Fruit fly (Drosophila melanogaster): ENCODE results near the gene Rbcn-3A.

Rbcn-3A gene

DNA sequence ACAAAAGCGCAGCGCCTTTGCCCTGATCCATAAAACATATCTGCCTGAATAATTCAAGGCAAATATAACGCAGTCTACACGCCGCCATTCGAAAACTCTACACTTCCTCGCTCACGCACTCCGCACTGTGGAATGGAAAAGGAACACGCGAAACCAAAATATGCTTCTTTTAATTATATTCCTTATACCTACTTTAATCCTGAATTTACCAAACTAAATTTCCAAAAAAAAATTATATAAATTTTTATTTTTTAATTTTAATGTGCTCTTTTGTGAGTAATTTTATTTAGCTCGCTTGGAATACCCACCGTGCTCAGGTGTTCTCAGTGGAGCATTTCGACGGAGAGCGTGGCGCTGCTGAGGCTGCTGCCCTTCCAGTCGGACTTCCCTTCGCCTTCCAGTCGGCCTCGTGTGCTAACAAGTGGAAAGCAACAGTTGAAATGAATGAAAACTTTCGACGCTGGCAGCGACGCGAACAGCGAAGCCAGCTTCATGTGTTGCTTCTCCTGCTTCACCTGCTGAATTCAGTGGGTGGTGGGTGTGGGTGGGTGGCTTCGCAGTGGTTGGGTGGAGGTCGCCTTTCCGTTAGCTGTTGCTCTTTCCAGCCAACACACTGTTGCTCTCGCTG is 62.0 kb downstream of the Rbcn-3A start (continued):
- TF ChIP-seq CG8281 (tag; optimal IDR thresholded peaks at IDR 0.05) (peak; percentile 57), p53 (GFP tag; optimal IDR thresholded peaks at IDR 0.05) (no peak), seq (GFP tag; IDR thresholded peaks at IDR 0.05) (peak; percentile 83), z (GFP tag; IDR thresholded peaks at IDR 0.05) (no peak), gfzf (GFP tag; optimal IDR thresholded peaks at IDR 0.05) (no peak), CG13296 (GFP tag; optimal IDR thresholded peaks at IDR 0.05) (peak; percentile 83), Mes4 (GFP tag; optimal IDR thresholded peaks at IDR 0.05) (no peak), ttk (GFP tag; IDR thresholded peaks at IDR 0.05) (peak; percentile 90), PHDP (tag; optimal IDR thresholded peaks at IDR 0.05) (peak; percentile 88), croc (GFP tag; conservative IDR thresholded peaks at IDR 0.05) (peak; percentile 72; the same call in 2 of the 3 replicates), CG9817 (tag; optimal IDR thresholded peaks at IDR 0.05) (peak; percentile 78), CG4282 (GFP tag; optimal IDR thresholded peaks at IDR 0.05) (no peak), mam (GFP tag; optimal IDR thresholded peaks at IDR 0.05) (peak; percentile 9), NK7.1 (GFP tag; optimal IDR thresholded peaks at IDR 0.05) (no peak), CG3281 (GFP tag; optimal IDR thresholded peaks at IDR 0.05) (peak; percentile 79), CG15601 (tag; optimal IDR thresholded peaks at IDR 0.05) (peak; percentile 39), Hsf (GFP tag; optimal IDR thresholded peaks at IDR 0.05) (peak; percentile 48), kay (GFP tag; optimal IDR thresholded peaks at IDR 0.05) (peak; percentile 3), CG18262 (tag; optimal IDR thresholded peaks at IDR 0.05) (peak; percentile 77), Ssrp (tag; optimal IDR thresholded peaks at IDR 0.05) (peak; percentile 85), ash1 (GFP tag; optimal IDR thresholded peaks at IDR 0.05) (no peak), CG12942 (GFP tag; optimal IDR thresholded peaks at IDR 0.05) (peak; percentile 46), Opbp (GFP tag; IDR thresholded peaks at IDR 0.05; ENCODE audit: partially characterized antibody) (no peak), CG8924 (tag; optimal IDR thresholded peaks at IDR 0.05) (peak; percentile 72), dpn (GFP tag; optimal IDR thresholded peaks at IDR 0.05) (peak in 1 of 2 experiments; percentile 59), CG12659 (GFP tag; optimal IDR thresholded peaks at IDR 0.05) (peak; percentile 83), CG4730 (GFP tag; IDR thresholded peaks at IDR 0.05) (peak; percentile 81), CG8944 (GFP tag; optimal IDR thresholded peaks at IDR 0.05) (no peak), sc (optimal IDR thresholded peaks at IDR 0.05) (no peak), sc (GFP tag; optimal IDR thresholded peaks at IDR 0.05) (peak; percentile 32), twi (tag; optimal IDR thresholded peaks at IDR 0.05) (no peak), klu (GFP tag; IDR thresholded peaks at IDR 0.05) (peak; percentile 84), Lim3 (GFP tag; IDR thresholded peaks at IDR 0.05) (peak; percentile 73), vfl (GFP tag; optimal IDR thresholded peaks at IDR 0.05) (peak; percentile 20), CG12744 (GFP tag; optimal IDR thresholded peaks at IDR 0.05) (no peak), Nf-YC (tag; optimal IDR thresholded peaks at IDR 0.05) (peak; percentile 58), Poxn (GFP tag; IDR thresholded peaks at IDR 0.05) (peak; percentile 59; the same call in 1 of the 2 replicates), sens (GFP tag) (peak; percentile 76), CG30431 (GFP tag; optimal IDR thresholded peaks at IDR 0.05) (peak; percentile 37), CG4424 (GFP tag; optimal IDR thresholded peaks at IDR 0.05) (peak; percentile 50), CG13123 (GFP tag; optimal IDR thresholded peaks at IDR 0.05) (peak; percentile 25), slp2 (GFP tag; optimal IDR thresholded peaks at IDR 0.05) (no peak), ems (GFP tag; optimal IDR thresholded peaks at IDR 0.05) (peak; percentile 48), CG5953 (GFP tag; IDR thresholded peaks at IDR 0.05) (peak; percentile 70), CG14050 (GFP tag; IDR thresholded peaks at IDR 0.05) (peak; percentile 80), CG12071 (GFP tag; optimal IDR thresholded peaks at IDR 0.05) (peak; percentile 24), crp (GFP tag; optimal IDR thresholded peaks at IDR 0.05) (peak in 1 of 2 experiments; percentile 29), CG6854 (GFP tag; optimal IDR thresholded peaks at IDR 0.05) (peak; percentile 75), CG6689 (GFP tag; IDR thresholded peaks at IDR 0.05) (peak; percentile 91), CG18476 (GFP tag; optimal IDR thresholded peaks at IDR 0.05) (peak; percentile 55), Sox100B (GFP tag; optimal IDR thresholded peaks at IDR 0.05) (peak; percentile 76)
